Worm (Caenorhabditis elegans) whole organism, L3 larva: Measurements from ENCODE around the gene rpl-2.

Experiments
- mdl-1 ChIP-seq: fragments of 150-350 bp; optimal IDR thresholded peaks from 2 replicates; lab custom pipeline; 2014; ENCODE audit warnings: missing biosample characterization, missing genetic modification characterization
- nhr-28 ChIP-seq: fragments of 150-350 bp; optimal IDR thresholded peaks from 2 replicates; lab custom pipeline; 2014; ENCODE audit warnings: missing biosample characterization, missing genetic modification characterization
- nhr-76 ChIP-seq: fragments of 150-350 bp; sonication (generic microtip); optimal IDR thresholded peaks from 5 replicates; lab custom pipeline; 2014; ENCODE audit warnings: missing biosample characterization, missing genetic modification characterization
- pha-4 ChIP-seq: fragments of 150-350 bp; optimal IDR thresholded peaks from 2 replicates; lab custom pipeline; 2014; ENCODE audit warnings: missing biosample characterization, missing genetic modification reagents, missing genetic modification characterization
- sea-2 ChIP-seq: fragments of 150-350 bp; sonication (generic microtip); optimal IDR thresholded peaks from 4 replicates; lab custom pipeline; 2014; ENCODE audit warnings: missing biosample characterization, missing genetic modification reagents, missing genetic modification characterization
- snpc-4 ChIP-seq: fragments of 150-350 bp; optimal IDR thresholded peaks from 2 replicates; lab custom pipeline; 2014; ENCODE audit warnings: missing biosample characterization, missing genetic modification characterization
- ztf-4 ChIP-seq: fragments of 150-350 bp; optimal IDR thresholded peaks from 2 replicates; lab custom pipeline; 2014; ENCODE audit warnings: missing biosample characterization, missing genetic modification characterization

ce11 chrV:20489102-20489501 lies 9.6 kb downstream of the rpl-2 start, which contains the start of gene srbc-78:
- TF ChIP-seq nhr-76 (tag; lab: Kevin White, UChicago) (no peak), sea-2 (GFP tag; lab: Kevin White, UChicago) (no peak), snpc-4 (tag; lab: Kevin White, UChicago) (no peak), mdl-1 (no peak), nhr-28 (no peak), ztf-4 (tag; lab: Kevin White, UChicago) (no peak), pha-4 (no peak)
